Worm (Caenorhabditis elegans) whole organism, L4 larva: ENCODE measurements around the gene ocr-2.

Source experiments
- D1046.2 ChIP-seq: fragments of 200-800 bp; sonication (Bioruptor generic); IDR thresholded peaks from 2 replicates; pipeline ENCODE4 v1.3.6; 2022; ENCODE audit warnings: missing genetic modification characterization, missing compliant biosample characterization
- F10B5.3 ChIP-seq: sonication (generic microtip); optimal IDR thresholded peaks from 2 replicates; lab custom pipeline; 2016; ENCODE audit warnings: mild to moderate bottlenecking, missing genetic modification characterization, missing compliant biosample characterization
- F26F4.8 ChIP-seq: fragments of 200-800 bp; sonication (Bioruptor generic); conservative IDR thresholded peaks from 2 replicates; pipeline ENCODE4 v1.3.6; 2022; ENCODE audit warnings: missing genetic modification characterization, missing compliant biosample characterization
- F37D6.2 ChIP-seq: sonication (generic microtip); optimal IDR thresholded peaks from 2 replicates; lab custom pipeline; 2016; ENCODE audit warnings: mild to moderate bottlenecking, missing genetic modification characterization, missing compliant biosample characterization
- R02D3.7 ChIP-seq: fragments of 150-350 bp; sonication (generic microtip); optimal IDR thresholded peaks from 3 replicates; lab custom pipeline; 2014; ENCODE audit warnings: missing biosample characterization, missing genetic modification characterization
- T26A8.4 ChIP-seq: fragments of 200-800 bp; sonication (Bioruptor generic); IDR thresholded peaks from 2 replicates; pipeline ENCODE4 v1.3.6; 2022; ENCODE audit warnings: missing genetic modification characterization, missing compliant biosample characterization
- Y48G9A.11 ChIP-seq: fragments of 200-800 bp; sonication (Bioruptor generic); IDR thresholded peaks from 2 replicates; pipeline ENCODE4 v1.3.6; 2022; ENCODE audit warnings: missing genetic modification reagents, missing genetic modification characterization, missing compliant biosample characterization
- Y75B8A.6 ChIP-seq: fragments of 200-800 bp; sonication (Bioruptor generic); IDR thresholded peaks from 2 replicates; pipeline ENCODE4 v1.3.6; 2022; ENCODE audit warnings: missing genetic modification reagents, missing genetic modification characterization, missing compliant biosample characterization
- ZK337.2 ChIP-seq: fragments of 200-800 bp; sonication (Bioruptor generic); IDR thresholded peaks from 2 replicates; pipeline ENCODE4 v1.3.6; 2022; ENCODE audit warnings: missing genetic modification reagents, missing genetic modification characterization, missing compliant biosample characterization
- aha-1 ChIP-seq: fragments of 150-350 bp; peaks from one replicate; lab custom pipeline; 2014; ENCODE audit warnings: missing biosample characterization, missing genetic modification characterization
- aly-2 ChIP-seq: sonication (generic microtip); optimal IDR thresholded peaks from 2 replicates; lab custom pipeline; 2018; ENCODE audit warnings: missing biosample characterization, missing genetic modification characterization
- ama-1 ChIP-seq: fragments of 150-350 bp; optimal IDR thresholded peaks from 2 replicates; lab custom pipeline; 2014; ENCODE audit warnings: inconsistent platforms, mixed read lengths
- ceh-20 ChIP-seq: fragments of 200-800 bp; sonication (Bioruptor generic); IDR thresholded peaks from 2 replicates; pipeline ENCODE4 v1.3.6; 2022; ENCODE audit warnings: missing genetic modification reagents, missing genetic modification characterization, missing compliant biosample characterization
- ceh-44 ChIP-seq: fragments of 200-800 bp; sonication (Bioruptor generic); IDR thresholded peaks from 2 replicates; pipeline ENCODE4 v1.3.6; 2022; ENCODE audit warnings: missing genetic modification reagents, missing genetic modification characterization, missing compliant biosample characterization
- daf-19 ChIP-seq: fragments of 200-800 bp; sonication (Bioruptor generic); conservative IDR thresholded peaks from 2 replicates; pipeline ENCODE4 v1.3.6; 2022; ENCODE audit warnings: missing genetic modification characterization, missing compliant biosample characterization
- dmd-6 ChIP-seq: fragments of 200-800 bp; sonication (Bioruptor generic); IDR thresholded peaks from 2 replicates; pipeline ENCODE4 v1.3.6; 2022; ENCODE audit warnings: missing genetic modification reagents, missing genetic modification characterization, missing compliant biosample characterization
- dmd-9 ChIP-seq: fragments of 200-800 bp; sonication (Bioruptor generic); IDR thresholded peaks from 2 replicates; pipeline ENCODE4 v1.3.6; 2022; ENCODE audit warnings: missing genetic modification reagents, missing genetic modification characterization, missing compliant biosample characterization
- dve-1 ChIP-seq: sonication (generic microtip); optimal IDR thresholded peaks from 2 replicates; lab custom pipeline; 2017; ENCODE audit warnings: antibody characterized with exemption, mild to moderate bottlenecking, missing genetic modification characterization, missing compliant biosample characterization; ENCODE audit not compliant: insufficient read depth
- egl-43 ChIP-seq: fragments of 200-800 bp; sonication (Bioruptor generic); IDR thresholded peaks from 2 replicates; pipeline ENCODE4 v1.3.6; 2022; ENCODE audit warnings: missing genetic modification reagents, missing genetic modification characterization, missing compliant biosample characterization
- fkh-10 ChIP-seq: fragments of 150-350 bp; optimal IDR thresholded peaks from 2 replicates; lab custom pipeline; 2014; ENCODE audit warnings: missing biosample characterization, missing genetic modification reagents, missing genetic modification characterization
- hlh-11 ChIP-seq: fragments of 200-800 bp; sonication (Bioruptor generic); optimal IDR thresholded peaks from 2 replicates; lab custom pipeline; 2018; ENCODE audit warnings: mild to moderate bottlenecking, missing genetic modification characterization, missing compliant biosample characterization
- hmg-1.1 ChIP-seq: fragments of 200-800 bp; sonication (Bioruptor generic); IDR thresholded peaks from 2 replicates; pipeline ENCODE4 v1.3.6; 2022; ENCODE audit warnings: missing genetic modification reagents, missing genetic modification characterization, missing compliant biosample characterization
- jun-1 ChIP-seq: fragments of 150-350 bp; optimal IDR thresholded peaks from 2 replicates; lab custom pipeline; 2014; ENCODE audit warnings: missing biosample characterization, missing genetic modification reagents, missing genetic modification characterization
- lim-7 ChIP-seq: fragments of 200-800 bp; sonication (Bioruptor generic); IDR thresholded peaks from 2 replicates; pipeline ENCODE4 v1.3.6; 2022; ENCODE audit warnings: missing genetic modification characterization, missing compliant biosample characterization
- lin-1 ChIP-seq: fragments of 200-800 bp; sonication (Bioruptor generic); IDR thresholded peaks from 2 replicates; pipeline ENCODE4 v1.3.6; 2022; ENCODE audit warnings: missing genetic modification reagents, missing genetic modification characterization, missing compliant biosample characterization
- lin-15B ChIP-seq: fragments of 150-350 bp; sonication (generic microtip); optimal IDR thresholded peaks from 3 replicates; lab custom pipeline; 2014; ENCODE audit warnings: missing biosample characterization, missing genetic modification characterization
- madf-5 ChIP-seq, 2 experiments: fragments of 200-800 bp; sonication (Bioruptor generic); IDR thresholded peaks; 2 replicates each; pipeline ENCODE4 v1.3.6; 2022; ENCODE audit warnings: missing compliant biosample characterization in 2 of 2, missing genetic modification characterization in 2 of 2
- madf-9 ChIP-seq: fragments of 200-800 bp; sonication (Bioruptor generic); conservative IDR thresholded peaks from 2 replicates; pipeline ENCODE4 v1.3.6; 2022; ENCODE audit warnings: missing genetic modification reagents, missing genetic modification characterization, missing compliant biosample characterization
- mdl-1 ChIP-seq, 2 experiments: fragments of 150-350 bp in 1 of 2; sonication (generic microtip) in 1 of 2; optimal IDR thresholded peaks; 2 replicates each; lab custom pipeline; 2014 to 2017; ENCODE audit warnings: missing biosample characterization in 2 of 2, missing genetic modification characterization in 2 of 2
- nhr-102 ChIP-seq: sonication (generic microtip); optimal IDR thresholded peaks from 2 replicates; lab custom pipeline; 2016; ENCODE audit warnings: mild to moderate bottlenecking, missing genetic modification characterization, moderate library complexity, missing compliant biosample characterization
- nhr-11 ChIP-seq: fragments of 150-350 bp; optimal IDR thresholded peaks from 2 replicates; lab custom pipeline; 2014; ENCODE audit warnings: missing biosample characterization, missing genetic modification characterization
- nhr-41 ChIP-seq: fragments of 200-800 bp; sonication (Bioruptor generic); IDR thresholded peaks from 2 replicates; pipeline ENCODE4 v1.3.6; 2022; ENCODE audit warnings: missing genetic modification reagents, missing genetic modification characterization, missing compliant biosample characterization
- nhr-48 ChIP-seq: sonication (generic microtip); optimal IDR thresholded peaks from 2 replicates; lab custom pipeline; 2016; ENCODE audit warnings: mild to moderate bottlenecking, missing genetic modification characterization, missing compliant biosample characterization
- nhr-76 ChIP-seq: fragments of 150-350 bp; optimal IDR thresholded peaks from 2 replicates; lab custom pipeline; 2014; ENCODE audit warnings: missing biosample characterization, missing genetic modification characterization
- pha-4 ChIP-seq, 2 experiments: fragments of 150-350 bp in 1 of 2; fragments of 200-800 bp in 1 of 2; sonication (Bioruptor generic) in 1 of 2; IDR thresholded peaks in 1 of 2; optimal IDR thresholded peaks in 1 of 2; 2 replicates each; pipeline versions ENCODE4 v1.3.6 to Lab custom; 2014 to 2022; ENCODE audit warnings: missing genetic modification characterization in 2 of 2, missing genetic modification reagents in 2 of 2, missing biosample characterization in 1 of 2, missing compliant biosample characterization in 1 of 2
- rbr-2 ChIP-seq: sonication (generic microtip); optimal IDR thresholded peaks from 2 replicates; lab custom pipeline; 2016; ENCODE audit warnings: missing genotype, missing genetic modification characterization, missing compliant biosample characterization
- saeg-2 ChIP-seq: fragments of 200-800 bp; sonication (Bioruptor generic); IDR thresholded peaks from 2 replicates; pipeline ENCODE4 v1.3.6; 2022; ENCODE audit warnings: missing genetic modification reagents, missing genetic modification characterization, missing compliant biosample characterization
- sdz-12 ChIP-seq: fragments of 200-800 bp; sonication (Bioruptor generic); optimal IDR thresholded peaks from 2 replicates; lab custom pipeline; 2018; ENCODE audit warnings: mild to moderate bottlenecking, missing genetic modification characterization, missing compliant biosample characterization
- set-16 ChIP-seq: fragments of 200-800 bp; sonication (Bioruptor generic); IDR thresholded peaks from 2 replicates; pipeline ENCODE4 v1.3.6; 2022; ENCODE audit warnings: missing genetic modification reagents, missing genetic modification characterization, missing compliant biosample characterization
- snpc-1.2 ChIP-seq: fragments of 200-800 bp; sonication (Bioruptor generic); IDR thresholded peaks from 2 replicates; pipeline ENCODE4 v1.3.6; 2022; ENCODE audit warnings: missing genetic modification reagents, missing genetic modification characterization, missing compliant biosample characterization
- spr-1 ChIP-seq: sonication (generic microtip); optimal IDR thresholded peaks from 2 replicates; lab custom pipeline; 2016; ENCODE audit warnings: mild to moderate bottlenecking, missing genetic modification characterization, missing compliant biosample characterization
- unc-130 ChIP-seq: sonication (generic microtip); optimal IDR thresholded peaks from 2 replicates; lab custom pipeline; 2016; ENCODE audit warnings: missing genetic modification reagents, missing genetic modification characterization, missing compliant biosample characterization
- unc-39 ChIP-seq: sonication (generic microtip); optimal IDR thresholded peaks from 2 replicates; lab custom pipeline; 2017; ENCODE audit warnings: missing biosample characterization, missing genetic modification characterization
- unc-62 ChIP-seq, 3 experiments: fragments of 150-350 bp in 1 of 3; sonication (generic microtip); optimal IDR thresholded peaks in 2 of 3; peaks in 1 of 3; 1 replicate in 1 of 3; 2 replicates in 2 of 3; lab custom pipeline; 2014 to 2017; ENCODE audit warnings: missing biosample characterization in 3 of 3, missing genetic modification characterization in 3 of 3, missing genetic modification reagents in 3 of 3, missing genotype in 1 of 3
- vab-7 ChIP-seq: fragments of 200-800 bp; sonication (Bioruptor generic); IDR thresholded peaks from 2 replicates; pipeline ENCODE4 v1.3.6; 2022; ENCODE audit warnings: missing genetic modification reagents, missing genetic modification characterization, missing compliant biosample characterization
- zag-1 ChIP-seq: fragments of 150-350 bp; optimal IDR thresholded peaks from 2 replicates; lab custom pipeline; 2014; ENCODE audit warnings: missing biosample characterization, missing genetic modification characterization
- zfp-3 ChIP-seq: fragments of 200-800 bp; sonication (Bioruptor generic); conservative IDR thresholded peaks from 2 replicates; pipeline ENCODE4 v1.3.6; 2022; ENCODE audit warnings: missing genetic modification reagents, missing genetic modification characterization, missing compliant biosample characterization

The ocr-2 gene

ce11 chrIV:8188421-8189112, 31.3 kb downstream of the ocr-2 start (continued):
- TF ChIP-seq R02D3.7 (tag; lab: Kevin White, UChicago) (no peak), dmd-9 (GFP tag; lab: Robert Waterston, UW) (no peak), vab-7 (GFP tag; lab: Robert Waterston, UW) (no peak), T26A8.4 (GFP tag; lab: Robert Waterston, UW) (no peak), jun-1 (tag; lab: Kevin White, UChicago) (no peak), saeg-2 (GFP tag; lab: Robert Waterston, UW) (no peak), rbr-2 (tag; lab: Kevin White, UChicago) (no peak), unc-130 (GFP tag; lab: Kevin White, UChicago) (no peak), F26F4.8 (GFP tag; lab: Robert Waterston, UW) (no peak), snpc-1.2 (no peak), aha-1 (peak; percentile 58), unc-62 (GFP tag; optimal IDR thresholded peaks at IDR 0.05 in 1 of 2; lab: Kevin White, UChicago) (peak in 1 of 2 experiments; percentile 98), unc-62 (tag; optimal IDR thresholded peaks at IDR 0.05; lab: Kevin White, UChicago) (no peak)

DNA sequence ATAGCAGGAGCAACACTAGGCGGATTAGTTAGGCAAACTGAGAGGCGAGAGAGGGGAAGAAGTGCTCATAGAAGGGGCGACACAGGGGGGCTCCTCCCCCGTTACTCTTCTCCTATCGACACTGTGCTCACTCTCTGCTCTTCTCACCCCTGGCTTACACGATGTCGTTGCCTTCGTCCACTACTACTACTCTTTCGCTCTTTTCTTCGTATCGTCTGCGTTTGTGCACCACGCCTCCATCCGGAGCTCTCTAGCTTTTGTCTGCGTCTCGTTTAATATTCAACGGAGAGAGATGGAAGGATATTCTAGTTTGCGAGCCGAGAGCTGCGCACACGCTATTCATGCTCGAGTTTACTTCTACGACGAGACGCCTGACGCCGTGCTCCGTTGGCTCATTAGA, 36.6 kb downstream of the ocr-2 start:
- TF ChIP-seq ceh-20 (GFP tag; lab: Robert Waterston, UW) (no peak), nhr-41 (GFP tag; lab: Robert Waterston, UW) (no peak), jun-1 (tag; lab: Kevin White, UChicago) (no peak), dmd-6 (peak; percentile 15; the same call in 1 of the 2 replicates), unc-39 (tag; lab: Kevin White, UChicago) (no peak), set-16 (GFP tag; lab: Robert Waterston, UW) (peak; percentile 44; the same call in 1 of the 2 replicates), nhr-102 (no peak), lin-15B (tag; lab: Kevin White, UChicago) (no peak), nhr-76 (no peak), ama-1 (lab: Kevin White, UChicago) (no peak), zfp-3 (no peak), aha-1 (peak; percentile 98), F10B5.3 (tag; lab: Kevin White, UChicago) (no peak), madf-9 (GFP tag; lab: Robert Waterston, UW) (no peak), lim-7 (GFP tag; lab: Robert Waterston, UW) (no peak), aly-2 (tag; lab: Kevin White, UChicago) (no peak), zag-1 (tag; lab: Kevin White, UChicago) (no peak), F26F4.8 (GFP tag; lab: Robert Waterston, UW) (no peak), madf-5 (GFP tag; IDR thresholded peaks at IDR 0.05; lab: Robert Waterston, UW) (no peak), sdz-12 (GFP tag; lab: Kevin White, UChicago) (no peak), ceh-44 (GFP tag; lab: Robert Waterston, UW) (0 out of 2 replicates have a peak, but pooled peaks have one; percentile 42), spr-1 (tag; lab: Kevin White, UChicago) (no peak), hmg-1.1 (GFP tag; lab: Robert Waterston, UW) (peak; percentile 52), lin-1 (no peak), Y75B8A.6 (no peak), F37D6.2 (peak; percentile 3), daf-19 (GFP tag; lab: Robert Waterston, UW) (no peak), nhr-11 (peak; percentile 71), D1046.2 (GFP tag; lab: Robert Waterston, UW) (no peak), mdl-1 (tag; optimal IDR thresholded peaks at IDR 0.05; lab: Kevin White, UChicago) (peak in 1 of 2 experiments; percentile 12), fkh-10 (GFP tag; lab: Kevin White, UChicago) (peak; percentile 65), nhr-48 (no peak), dve-1 (tag; lab: Kevin White, UChicago) (no peak), pha-4 (GFP tag; IDR thresholded peaks at IDR 0.05; lab: Robert Waterston, UW) (peak; percentile 34; the same call in 1 of the 2 replicates), pha-4 (tag; optimal IDR thresholded peaks at IDR 0.05; lab: Kevin White, UChicago) (no peak), egl-43 (GFP tag; lab: Robert Waterston, UW) (peak; percentile 61; the same call in 1 of the 2 replicates), unc-62 (GFP tag; optimal IDR thresholded peaks at IDR 0.05 in 1 of 2; lab: Kevin White, UChicago) (no peak), unc-62 (tag; optimal IDR thresholded peaks at IDR 0.05; lab: Kevin White, UChicago) (no peak), ZK337.2 (GFP tag; lab: Robert Waterston, UW) (no peak), Y48G9A.11 (GFP tag; lab: Robert Waterston, UW) (no peak), hlh-11 (no peak), dmd-9 (GFP tag; lab: Robert Waterston, UW) (no peak)
